Worm (Caenorhabditis elegans): ENCODE results near the gene C44H4.4.

Gene C44H4.4

ce11 chrX:14559519-14560296, 29.2 kb downstream of the C44H4.4 start:
- TF ChIP-seq sma-9 (GFP tag; optimal IDR thresholded peaks at IDR 0.05) (peak; percentile 66), sma-9 (tag; optimal IDR thresholded peaks at IDR 0.05) (no peak), snpc-4 (tag; optimal IDR thresholded peaks at IDR 0.05) (no peak)

- no peak for TF ChIP-seq C34F6.9 (tag; optimal IDR thresholded peaks at IDR 0.05)
- TF ChIP-seq unc-55 (GFP tag; optimal IDR thresholded peaks at IDR 0.05) = peak; percentile 51
Observed at ce11 chrX:14559084-14559483, 29.8 kb downstream of the C44H4.4 start.

ce11 chrX:14557936-14558554, 30.9 kb downstream of the C44H4.4 start, which contains the start of gene nhr-3:
TSS of gene nhr-3 (plus strand) at chrX:14558504.
- TF ChIP-seq ztf-4 (tag; optimal IDR thresholded peaks at IDR 0.05) (no peak), sma-9 (GFP tag; optimal IDR thresholded peaks at IDR 0.05) (peak; percentile 47), sma-9 (tag; optimal IDR thresholded peaks at IDR 0.05) (no peak), nhr-12 (tag; optimal IDR thresholded peaks at IDR 0.05) (no peak), nhr-11 (tag; optimal IDR thresholded peaks at IDR 0.05) (no peak), unc-39 (tag; optimal IDR thresholded peaks at IDR 0.05) (no peak), skn-1 (tag; optimal IDR thresholded peaks at IDR 0.05) (no peak), lin-39 (tag; optimal IDR thresholded peaks at IDR 0.05) (no peak), nhr-129 (tag; optimal IDR thresholded peaks at IDR 0.05) (peak; percentile 2), crh-2 (tag; optimal IDR thresholded peaks at IDR 0.05) (peak; percentile 49), F13H6.1 (tag; optimal IDR thresholded peaks at IDR 0.05) (no peak), lin-11 (tag; optimal IDR thresholded peaks at IDR 0.05) (no peak), gmeb-1 (tag; optimal IDR thresholded peaks at IDR 0.05) (no peak), lsy-2 (tag; optimal IDR thresholded peaks at IDR 0.05) (no peak), egl-27 (tag; optimal IDR thresholded peaks at IDR 0.05) (no peak), ZK546.5 (tag; optimal IDR thresholded peaks at IDR 0.05) (no peak), aly-2 (tag; optimal IDR thresholded peaks at IDR 0.05) (no peak), nhr-6 (tag; optimal IDR thresholded peaks at IDR 0.05) (peak; percentile 22), nhr-23 (tag; optimal IDR thresholded peaks at IDR 0.05) (no peak), snpc-4 (tag; optimal IDR thresholded peaks at IDR 0.05) (no peak), nhr-77 (tag; optimal IDR thresholded peaks at IDR 0.05) (no peak), unc-62 (GFP tag; optimal IDR thresholded peaks at IDR 0.05) (no peak), blmp-1 (tag; optimal IDR thresholded peaks at IDR 0.05; ENCODE audit: insufficient read depth) (peak; percentile 79), dmd-4 (tag; optimal IDR thresholded peaks at IDR 0.05) (no peak), peb-1 (tag; optimal IDR thresholded peaks at IDR 0.05) (no peak), ztf-11 (tag; optimal IDR thresholded peaks at IDR 0.05) (no peak), fos-1 (tag; optimal IDR thresholded peaks at IDR 0.05) (peak; percentile 13), nhr-25 (tag; optimal IDR thresholded peaks at IDR 0.05) (peak; percentile 37), sma-3 (GFP tag; optimal IDR thresholded peaks at IDR 0.05) (peak; percentile 60), nhr-21 (tag; optimal IDR thresholded peaks at IDR 0.05) (no peak)

ce11 chrX:14557352-14557935, 31.5 kb downstream of the C44H4.4 start:
- no peak for TF ChIP-seq gmeb-1 (tag; optimal IDR thresholded peaks at IDR 0.05)
- TF ChIP-seq lsy-2 (tag; optimal IDR thresholded peaks at IDR 0.05) = peak; percentile 20 to 44
- TF ChIP-seq ZK546.5 (tag; optimal IDR thresholded peaks at IDR 0.05) = no peak
- TF ChIP-seq crh-2 (tag; optimal IDR thresholded peaks at IDR 0.05) = no peak
- no peak for TF ChIP-seq alr-1 (tag; optimal IDR thresholded peaks at IDR 0.05)
- no peak for TF ChIP-seq nhr-12 (tag; optimal IDR thresholded peaks at IDR 0.05)
- peak; percentile 52 for TF ChIP-seq sem-4 (tag; optimal IDR thresholded peaks at IDR 0.05)
- TF ChIP-seq nhr-237 (tag; optimal IDR thresholded peaks at IDR 0.05) = no peak
- TF ChIP-seq lin-39 (tag; optimal IDR thresholded peaks at IDR 0.05) = no peak
- no peak for TF ChIP-seq mbf-1 (tag; optimal IDR thresholded peaks at IDR 0.05)
- TF ChIP-seq snpc-4 (tag; optimal IDR thresholded peaks at IDR 0.05) = peak; percentile 28
- no peak for TF ChIP-seq R02D3.7 (tag; optimal IDR thresholded peaks at IDR 0.05)
- TF ChIP-seq fos-1 (tag; optimal IDR thresholded peaks at IDR 0.05) = no peak
- TF ChIP-seq sma-3 (GFP tag; optimal IDR thresholded peaks at IDR 0.05) = no peak
- TF ChIP-seq nhr-25 (tag; optimal IDR thresholded peaks at IDR 0.05) = no peak
- TF ChIP-seq skn-1 (tag; optimal IDR thresholded peaks at IDR 0.05) = no peak
- TF ChIP-seq ceh-82 (tag; optimal IDR thresholded peaks at IDR 0.05) = no peak
- peak; percentile 28 for TF ChIP-seq unc-55 (GFP tag; optimal IDR thresholded peaks at IDR 0.05)
- TF ChIP-seq nhr-129 (tag; optimal IDR thresholded peaks at IDR 0.05) = peak; percentile 77
- TF ChIP-seq mdl-1 (tag; optimal IDR thresholded peaks at IDR 0.05) = peak; percentile 28 to 52
- TF ChIP-seq blmp-1 (tag; optimal IDR thresholded peaks at IDR 0.05; ENCODE audit: insufficient read depth) = no peak
- TF ChIP-seq lin-11 (tag; optimal IDR thresholded peaks at IDR 0.05) = no peak
- peak; percentile 42 for TF ChIP-seq C34F6.9 (tag; optimal IDR thresholded peaks at IDR 0.05)
- TF ChIP-seq dmd-4 (tag; optimal IDR thresholded peaks at IDR 0.05) = no peak
- no peak for TF ChIP-seq ztf-4 (tag; optimal IDR thresholded peaks at IDR 0.05)
- no peak for TF ChIP-seq nhr-21 (tag; optimal IDR thresholded peaks at IDR 0.05)
- peak; percentile 66 for TF ChIP-seq F13H6.1 (tag; optimal IDR thresholded peaks at IDR 0.05)
- no peak for TF ChIP-seq nhr-77 (tag; optimal IDR thresholded peaks at IDR 0.05)
- no peak for TF ChIP-seq nhr-10 (tag; optimal IDR thresholded peaks at IDR 0.05)
- no peak for TF ChIP-seq unc-62 (GFP tag; optimal IDR thresholded peaks at IDR 0.05)
- no peak for TF ChIP-seq unc-39 (tag; optimal IDR thresholded peaks at IDR 0.05)
- TF ChIP-seq ama-1 (optimal IDR thresholded peaks at IDR 0.05) = no peak
- no peak for TF ChIP-seq ztf-11 (tag; optimal IDR thresholded peaks at IDR 0.05)
- no peak for TF ChIP-seq ztf-1 (GFP tag; conservative IDR thresholded peaks at IDR 0.05)
